Fruit fly (Drosophila melanogaster) whole organism, wandering third instar larva: ENCODE measurements around the gene unc-13-4A.

Experiments
- Abd-B ChIP-seq: fragments of >200 bp; optimal IDR thresholded peaks from 2 replicates; lab custom pipeline; 2017; ENCODE audit warnings: missing biosample characterization, missing genetic modification characterization
- CG32264 ChIP-seq: fragments of 200-800 bp; sonication (Bioruptor generic); optimal IDR thresholded peaks from 2 replicates; lab custom pipeline; 2016; ENCODE audit warnings: missing biosample characterization, missing genetic modification characterization
- CG9705 ChIP-seq: fragments of 200-800 bp; sonication (Bioruptor generic); optimal IDR thresholded peaks from 2 replicates; lab custom pipeline; 2018; ENCODE audit warnings: missing biosample characterization, mild to moderate bottlenecking, missing genetic modification characterization
- CrebA ChIP-seq: fragments of 200-800 bp; sonication (Bioruptor generic); optimal IDR thresholded peaks from 2 replicates; lab custom pipeline; 2016; ENCODE audit warnings: missing biosample characterization, mild to moderate bottlenecking, missing genetic modification characterization, borderline replicate concordance
- Dif ChIP-seq: fragments of 200-275, 200-300 bp; sonication (Bioruptor generic); optimal IDR thresholded peaks from 2 replicates; lab custom pipeline; 2018; ENCODE audit warnings: missing biosample characterization, missing genetic modification characterization; ENCODE audit not compliant: partially characterized antibody
- GATAd ChIP-seq: sonication (Bioruptor generic); optimal IDR thresholded peaks from 2 replicates; lab custom pipeline; 2016; ENCODE audit warnings: missing biosample characterization, missing genetic modification characterization
- HLH106 ChIP-seq: fragments of 200-800 bp; optimal IDR thresholded peaks from 3 replicates; lab custom pipeline; 2019; ENCODE audit warnings: missing biosample characterization, mild to moderate bottlenecking, missing genetic modification characterization, moderate library complexity
- Hnf4 ChIP-seq: fragments of 200-800 bp; sonication (Bioruptor generic); optimal IDR thresholded peaks from 2 replicates; lab custom pipeline; 2016; ENCODE audit warnings: missing biosample characterization, mild to moderate bottlenecking, missing genetic modification characterization
- Hr78 ChIP-seq: fragments of >200 bp; optimal IDR thresholded peaks from 2 replicates; lab custom pipeline; 2017; ENCODE audit warnings: missing biosample characterization, missing genetic modification characterization
- Hr83 ChIP-seq: fragments of 200-300 bp; sonication (Bioruptor generic); optimal IDR thresholded peaks from 2 replicates; lab custom pipeline; 2016; ENCODE audit warnings: missing biosample characterization, mild to moderate bottlenecking, missing genetic modification characterization, moderate library complexity; ENCODE audit not compliant: poor library complexity, severe bottlenecking
- Jra ChIP-seq: sonication (Bioruptor generic); optimal IDR thresholded peaks from 2 replicates; lab custom pipeline; 2016; ENCODE audit warnings: missing biosample characterization, missing genetic modification characterization
- Mio ChIP-seq: sonication (Bioruptor generic); optimal IDR thresholded peaks from 2 replicates; lab custom pipeline; 2016; ENCODE audit warnings: missing biosample characterization, missing genetic modification characterization
- Myc ChIP-seq: fragments of >200 bp; optimal IDR thresholded peaks from 2 replicates; lab custom pipeline; 2017
- N ChIP-seq: fragments of >200 bp; optimal IDR thresholded peaks from 2 replicates; lab custom pipeline; 2018; ENCODE audit warnings: missing biosample characterization, missing external identifiers, missing genetic modification characterization
- OdsH ChIP-seq: fragments of 200-800 bp; sonication (Bioruptor generic); optimal IDR thresholded peaks from 2 replicates; lab custom pipeline; 2016; ENCODE audit warnings: missing biosample characterization, mild to moderate bottlenecking, missing genetic modification characterization
- Rel ChIP-seq, 2 experiments: fragments of 200-800 bp; sonication (Bioruptor generic) in 1 of 2; optimal IDR thresholded peaks; 2 replicates in 1 of 2; 3 replicates in 1 of 2; lab custom pipeline; 2016 to 2019; ENCODE audit warnings: mild to moderate bottlenecking in 2 of 2, missing biosample characterization in 2 of 2, missing genetic modification characterization in 2 of 2, moderate library complexity in 1 of 2
- Sp1 ChIP-seq: fragments of 200-800 bp; sonication (Bioruptor generic); optimal IDR thresholded peaks from 3 replicates; lab custom pipeline; 2019; ENCODE audit warnings: missing biosample characterization, mild to moderate bottlenecking, missing genetic modification characterization, moderate library complexity
- Vsx2 ChIP-seq: fragments of 200-300, 225-300 bp; sonication (Bioruptor generic); optimal IDR thresholded peaks from 2 replicates; lab custom pipeline; 2018; ENCODE audit warnings: missing biosample characterization, missing genetic modification characterization; ENCODE audit not compliant: partially characterized antibody
- br ChIP-seq: fragments of 200-800 bp; sonication (Bioruptor generic); optimal IDR thresholded peaks from 2 replicates; lab custom pipeline; 2016; ENCODE audit warnings: missing biosample characterization, missing genetic modification characterization
- brk ChIP-seq: fragments of 200-800 bp; sonication (Bioruptor generic); optimal IDR thresholded peaks from 2 replicates; lab custom pipeline; 2016; ENCODE audit warnings: missing biosample characterization, mild to moderate bottlenecking, missing genetic modification characterization
- dl ChIP-seq, 2 experiments: fragments of 175-275, 200-275 bp in 1 of 2; fragments of 200-275 bp in 1 of 2; sonication (Bioruptor generic); optimal IDR thresholded peaks; lab custom pipeline; 2018; ENCODE audit warnings: mild to moderate bottlenecking in 2 of 2, missing biosample characterization in 2 of 2, missing genetic modification characterization in 2 of 2, moderate library complexity in 2 of 2; ENCODE audit not compliant: partially characterized antibody in 2 of 2, insufficient read depth in 1 of 2
- dmrt93B ChIP-seq: fragments of 200-800 bp; sonication (Bioruptor generic); optimal IDR thresholded peaks from 2 replicates; lab custom pipeline; 2018; ENCODE audit warnings: missing biosample characterization, mild to moderate bottlenecking, missing genetic modification characterization
- ey ChIP-seq: fragments of 200-800 bp; sonication (Bioruptor generic); optimal IDR thresholded peaks from 2 replicates; lab custom pipeline; 2016; ENCODE audit warnings: missing biosample characterization, missing genetic modification characterization
- foxo ChIP-seq, 2 experiments: fragments of 200-800 bp; sonication (Bioruptor generic); optimal IDR thresholded peaks; 2 replicates in 1 of 2; 3 replicates in 1 of 2; lab custom pipeline; 2016 to 2017; ENCODE audit warnings: missing biosample characterization in 2 of 2, missing genetic modification characterization in 2 of 2
- fru ChIP-seq: fragments of 200-800 bp; sonication (Bioruptor generic); optimal IDR thresholded peaks from 3 replicates; lab custom pipeline; 2016; ENCODE audit warnings: missing biosample characterization, mild to moderate bottlenecking, missing genetic modification characterization
- h ChIP-seq: fragments of 200-800 bp; sonication (Bioruptor generic); optimal IDR thresholded peaks from 3 replicates; lab custom pipeline; 2016; ENCODE audit warnings: missing biosample characterization, mild to moderate bottlenecking, missing genetic modification characterization
- jim ChIP-seq: fragments of 175-275, 200-325 bp; sonication (Bioruptor generic); optimal IDR thresholded peaks from 2 replicates; lab custom pipeline; 2016; ENCODE audit warnings: missing biosample characterization, mild to moderate bottlenecking, missing genetic modification characterization
- lola ChIP-seq: fragments of >200 bp; optimal IDR thresholded peaks from 2 replicates; lab custom pipeline; 2017; ENCODE audit warnings: missing biosample characterization, missing genetic modification characterization
- pan ChIP-seq: fragments of >200 bp; optimal IDR thresholded peaks from 2 replicates; lab custom pipeline; 2017
- psq ChIP-seq: fragments of 200-800 bp; sonication (Bioruptor generic); optimal IDR thresholded peaks from 3 replicates; lab custom pipeline; 2017; ENCODE audit warnings: missing biosample characterization, mild to moderate bottlenecking, missing genetic modification characterization, moderate library complexity
- rgr ChIP-seq: fragments of 200-800 bp; sonication (Bioruptor generic); optimal IDR thresholded peaks from 3 replicates; lab custom pipeline; 2016; ENCODE audit warnings: missing biosample characterization, mild to moderate bottlenecking, missing genetic modification characterization
- sv ChIP-seq: fragments of 200-800 bp; sonication (Bioruptor generic); optimal IDR thresholded peaks from 3 replicates; lab custom pipeline; 2016; ENCODE audit warnings: missing biosample characterization, missing genetic modification characterization
- tai ChIP-seq: sonication (Bioruptor generic); optimal IDR thresholded peaks from 2 replicates; lab custom pipeline; 2016; ENCODE audit warnings: missing biosample characterization, missing genetic modification characterization
- usp ChIP-seq: fragments of >200 bp; optimal IDR thresholded peaks from 2 replicates; lab custom pipeline; 2017; ENCODE audit warnings: missing biosample characterization, missing genetic modification characterization
- woc ChIP-seq: sonication (Bioruptor generic); optimal IDR thresholded peaks from 2 replicates; lab custom pipeline; 2016; ENCODE audit warnings: missing biosample characterization, mild to moderate bottlenecking, missing genetic modification characterization

unc-13-4A gene

DNA sequence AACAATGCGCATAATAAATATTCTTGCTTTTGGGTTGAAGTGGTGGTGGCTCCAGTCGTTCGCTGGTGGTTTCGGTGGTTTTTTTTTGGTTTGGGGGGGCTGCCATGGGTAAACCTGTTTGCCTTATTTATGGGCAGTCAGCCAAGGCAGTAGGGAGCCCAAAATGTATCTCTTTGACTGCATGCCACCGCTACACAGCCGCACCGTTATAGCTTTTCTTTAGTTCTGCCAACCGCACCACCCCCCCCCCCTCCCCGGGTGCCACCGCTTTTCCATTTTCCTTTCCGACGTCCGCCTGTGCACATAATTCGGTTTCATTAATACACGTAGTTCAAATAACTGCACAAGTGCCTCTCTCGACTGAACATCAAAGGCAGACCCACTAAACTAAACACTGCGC is 54.4 kb downstream of the unc-13-4A start:
- no peak for TF ChIP-seq Abd-B (GFP tag; lab: Kevin White, UChicago)
- no peak for TF ChIP-seq fru (GFP tag; lab: Kevin White, UChicago)
- no peak for TF ChIP-seq Jra (GFP tag; lab: Kevin White, UChicago)
- no peak for TF ChIP-seq lola (GFP tag; lab: Kevin White, UChicago)
- TF ChIP-seq psq, result no peak
- TF ChIP-seq Hnf4 (GFP tag; lab: Kevin White, UChicago), result no peak
- TF ChIP-seq br (GFP tag; lab: Kevin White, UChicago), result no peak
- TF ChIP-seq Hr78 (GFP tag; lab: Kevin White, UChicago), result no peak
- no peak for TF ChIP-seq h (GFP tag; lab: Kevin White, UChicago)
- no peak for TF ChIP-seq rgr (GFP tag; lab: Kevin White, UChicago)
- TF ChIP-seq Vsx2 (GFP tag; lab: Kevin White, UChicago), result no peak
- no peak for TF ChIP-seq dmrt93B (GFP tag; lab: Kevin White, UChicago)
- TF ChIP-seq GATAd (GFP tag; lab: Kevin White, UChicago), result no peak
- TF ChIP-seq N (GFP tag; lab: Kevin White, UChicago), result no peak
- TF ChIP-seq CrebA (GFP tag; lab: Kevin White, UChicago), result no peak
- TF ChIP-seq usp, result no peak

DNA sequence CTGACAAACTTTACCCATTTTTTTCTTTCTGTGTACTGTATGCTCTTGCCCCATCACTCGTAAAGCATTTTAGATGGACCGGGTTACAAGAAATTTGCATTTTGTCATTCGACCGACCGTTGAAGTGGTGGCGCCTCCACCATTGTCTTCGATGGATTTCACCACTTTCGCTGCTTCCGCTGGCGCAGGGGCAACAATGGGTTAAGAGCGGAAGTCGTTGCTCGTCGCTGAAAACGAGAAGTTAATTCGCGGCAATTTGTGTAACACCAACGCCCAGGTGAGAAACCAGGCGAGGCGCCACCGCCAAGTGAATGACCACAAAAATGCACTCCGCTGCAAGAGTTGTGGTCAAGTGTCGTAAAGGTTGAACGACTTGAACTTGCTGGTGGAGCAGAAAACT is 58.0 kb downstream of the unc-13-4A start:
- no peak for TF ChIP-seq Sp1
- TF ChIP-seq Jra (GFP tag; lab: Kevin White, UChicago), result no peak
- no peak for TF ChIP-seq usp
- no peak for TF ChIP-seq CG32264 (GFP tag; lab: Kevin White, UChicago)
- TF ChIP-seq Vsx2 (GFP tag; lab: Kevin White, UChicago), result no peak
- no peak for TF ChIP-seq OdsH (GFP tag; lab: Kevin White, UChicago)
- TF ChIP-seq pan (lab: Kevin White, UChicago), result no peak
- TF ChIP-seq Hnf4 (GFP tag; lab: Kevin White, UChicago), result no peak
- no peak for TF ChIP-seq fru (GFP tag; lab: Kevin White, UChicago)
- no peak for TF ChIP-seq rgr (GFP tag; lab: Kevin White, UChicago)
- TF ChIP-seq Dif (GFP tag; lab: Kevin White, UChicago), result no peak

DNA sequence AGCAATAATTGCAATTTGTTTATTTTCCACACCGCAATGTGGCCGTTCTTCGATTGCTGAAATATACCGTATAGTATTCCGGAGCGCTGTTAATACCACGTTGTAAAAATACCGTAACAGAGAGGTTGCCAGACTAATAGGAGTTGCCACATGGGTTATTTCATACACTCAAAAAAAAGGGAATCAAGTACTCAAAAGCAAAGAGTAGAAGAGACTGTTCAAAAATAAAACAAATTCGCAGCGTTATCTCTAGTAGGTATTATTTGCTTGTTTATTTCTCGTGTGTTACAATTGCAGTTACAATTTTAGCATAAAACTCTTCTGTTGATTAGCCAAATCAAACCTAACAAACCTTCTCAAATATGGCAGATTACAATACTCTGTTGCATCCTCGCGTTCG is 62.2 kb downstream of the unc-13-4A start, which contains the start of gene MED4:
Gene MED4, minus strand, starts transcription at position 59 of the 400 bp plus-strand sequence.
- TF ChIP-seq ey (peak; percentile 76), dl (GFP tag; optimal IDR thresholded peaks at IDR 0.05; lab: Kevin White, UChicago; ENCODE audit: insufficient read depth in 1 of 2, partially characterized antibody in 2 of 2) (no peak), jim (GFP tag; lab: Kevin White, UChicago) (peak; percentile 45), Abd-B (GFP tag; lab: Kevin White, UChicago) (no peak), foxo (GFP tag; optimal IDR thresholded peaks at IDR 0.05; lab: Kevin White, UChicago) (peak in 1 of 2 experiments; percentile 81), dmrt93B (GFP tag; lab: Kevin White, UChicago) (peak; percentile 21), fru (GFP tag; lab: Kevin White, UChicago) (peak; percentile 67), Mio (GFP tag; lab: Kevin White, UChicago) (no peak), Sp1 (peak; percentile 55), CG9705 (GFP tag; lab: Kevin White, UChicago) (peak; percentile 41), psq (peak; percentile 55), OdsH (GFP tag; lab: Kevin White, UChicago) (peak; percentile 69), Hr78 (GFP tag; lab: Kevin White, UChicago) (no peak), GATAd (GFP tag; lab: Kevin White, UChicago) (no peak), CG32264 (GFP tag; lab: Kevin White, UChicago) (peak; percentile 20), woc (peak; percentile 38), Jra (GFP tag; lab: Kevin White, UChicago) (peak; percentile 43), br (GFP tag; lab: Kevin White, UChicago) (peak; percentile 59), N (GFP tag; lab: Kevin White, UChicago) (no peak), Myc (lab: Kevin White, UChicago) (no peak), HLH106 (tag; lab: Kevin White, UChicago) (peak; percentile 56), h (GFP tag; lab: Kevin White, UChicago) (peak; percentile 68), Hr83 (peak; percentile 81), rgr (GFP tag; lab: Kevin White, UChicago) (peak; percentile 78), Hnf4 (GFP tag; lab: Kevin White, UChicago) (no peak), brk (no peak), Rel (GFP tag; optimal IDR thresholded peaks at IDR 0.05; lab: Kevin White, UChicago) (no peak), Rel (tag; optimal IDR thresholded peaks at IDR 0.05; lab: Kevin White, UChicago) (peak; percentile 15), sv (peak; percentile 82), pan (lab: Kevin White, UChicago) (no peak), Dif (GFP tag; lab: Kevin White, UChicago) (no peak), tai (GFP tag; lab: Kevin White, UChicago) (no peak)
